Worm (Caenorhabditis elegans) whole organism, L3 larva: ENCODE data around the gene cogc-4.

Source experiments
- ceh-82 ChIP-seq: fragments of 150-350 bp; optimal IDR thresholded peaks from 2 replicates; lab custom pipeline; 2014; ENCODE audit warnings: missing biosample characterization, missing genetic modification characterization
- fos-1 ChIP-seq: fragments of 150-350 bp; optimal IDR thresholded peaks from 2 replicates; lab custom pipeline; 2014; ENCODE audit warnings: missing biosample characterization, missing genetic modification characterization
- hmg-11 ChIP-seq: sonication (generic microtip); optimal IDR thresholded peaks from 2 replicates; lab custom pipeline; 2016; ENCODE audit warnings: missing genetic modification characterization, missing compliant biosample characterization
- lin-39 ChIP-seq: fragments of 150-350 bp; optimal IDR thresholded peaks from 2 replicates; lab custom pipeline; 2018; ENCODE audit warnings: missing biosample characterization, missing genetic modification reagents, missing genetic modification characterization
- mdl-1 ChIP-seq: fragments of 150-350 bp; optimal IDR thresholded peaks from 2 replicates; lab custom pipeline; 2014; ENCODE audit warnings: missing biosample characterization, missing genetic modification characterization
- mml-1 ChIP-seq: fragments of 150-350 bp; sonication (generic microtip); optimal IDR thresholded peaks from 3 replicates; lab custom pipeline; 2014; ENCODE audit warnings: missing biosample characterization, missing genetic modification characterization
- nhr-237 ChIP-seq: fragments of 150-350 bp; optimal IDR thresholded peaks from 2 replicates; lab custom pipeline; 2014; ENCODE audit warnings: missing biosample characterization, missing genetic modification characterization
- nhr-25 ChIP-seq: sonication (generic microtip); optimal IDR thresholded peaks from 2 replicates; lab custom pipeline; 2017; ENCODE audit warnings: missing biosample characterization, missing genetic modification characterization
- nhr-77 ChIP-seq: fragments of 150-350 bp; optimal IDR thresholded peaks from 2 replicates; lab custom pipeline; 2014; ENCODE audit warnings: missing biosample characterization, missing genetic modification characterization
- unc-39 ChIP-seq: sonication (generic microtip); optimal IDR thresholded peaks from 4 replicates; lab custom pipeline; 2017; ENCODE audit warnings: missing biosample characterization, missing genetic modification characterization
- unc-62 ChIP-seq: fragments of 150-350 bp; sonication (generic microtip); optimal IDR thresholded peaks from 4 replicates; lab custom pipeline; 2014; ENCODE audit warnings: missing biosample characterization, missing genetic modification reagents, missing genetic modification characterization
- zag-1 ChIP-seq: fragments of 150-350 bp; optimal IDR thresholded peaks from 2 replicates; lab custom pipeline; 2014; ENCODE audit warnings: missing biosample characterization, missing genetic modification characterization
- ztf-11 ChIP-seq: fragments of 150-350 bp; optimal IDR thresholded peaks from 2 replicates; lab custom pipeline; 2014; ENCODE audit warnings: missing biosample characterization, missing genetic modification characterization
- ztf-4 ChIP-seq: fragments of 150-350 bp; optimal IDR thresholded peaks from 2 replicates; lab custom pipeline; 2014; ENCODE audit warnings: missing biosample characterization, missing genetic modification characterization

DNA sequence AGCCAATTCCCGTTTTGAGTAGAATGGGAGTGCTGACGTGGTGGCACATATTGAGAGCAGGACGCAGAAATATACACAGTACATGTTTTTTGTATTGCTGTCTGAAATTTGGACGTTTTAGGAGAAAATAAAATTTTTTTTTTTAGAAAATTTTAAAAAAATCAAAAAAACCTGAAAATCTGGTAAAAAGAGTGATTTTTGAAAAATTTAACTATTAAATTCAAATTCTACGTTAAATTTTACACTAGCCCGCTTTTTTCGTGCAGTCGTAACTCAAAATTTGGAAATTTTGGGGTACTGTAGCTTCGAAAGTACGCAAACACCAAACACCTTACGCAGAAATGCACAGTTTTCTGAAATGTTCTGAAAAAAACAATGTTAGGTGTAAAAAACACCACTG, 45.3 kb upstream of the cogc-4 start, which contains the start of gene C13A10.2:
- no peak for TF ChIP-seq ztf-4 (tag; lab: Kevin White, UChicago)
- no peak for TF ChIP-seq hmg-11 (tag; lab: Kevin White, UChicago)
- no peak for TF ChIP-seq ztf-11 (tag; lab: Kevin White, UChicago)
- no peak for TF ChIP-seq ceh-82 (tag; lab: Kevin White, UChicago)
- TF ChIP-seq fos-1 (tag; lab: Kevin White, UChicago): no peak
- no peak for TF ChIP-seq mdl-1 (tag; lab: Kevin White, UChicago)
- no peak for TF ChIP-seq nhr-77 (tag; lab: Kevin White, UChicago)
- no peak for TF ChIP-seq mml-1 (tag; lab: Kevin White, UChicago)
- TF ChIP-seq lin-39 (tag; lab: Kevin White, UChicago): no peak
- no peak for TF ChIP-seq unc-62
- no peak for TF ChIP-seq nhr-237 (tag; lab: Kevin White, UChicago)
- TF ChIP-seq nhr-25: no peak
- no peak for TF ChIP-seq zag-1 (tag; lab: Kevin White, UChicago)
- TF ChIP-seq unc-39 (tag; lab: Kevin White, UChicago): no peak
